Fruit fly (Drosophila melanogaster) whole organism, wandering third instar larva: Measurements from ENCODE around the gene alpha-Est5.

ENCODE experiments used
- Abd-B ChIP-seq: fragments of >200 bp; optimal IDR thresholded peaks from 2 replicates; lab custom pipeline; 2017; ENCODE audit warnings: missing biosample characterization, missing genetic modification characterization
- CG32264 ChIP-seq: fragments of 200-800 bp; sonication (Bioruptor generic); optimal IDR thresholded peaks from 2 replicates; lab custom pipeline; 2016; ENCODE audit warnings: missing biosample characterization, missing genetic modification characterization
- CG9705 ChIP-seq: fragments of 200-800 bp; sonication (Bioruptor generic); optimal IDR thresholded peaks from 2 replicates; lab custom pipeline; 2018; ENCODE audit warnings: missing biosample characterization, mild to moderate bottlenecking, missing genetic modification characterization
- CrebA ChIP-seq: fragments of 200-800 bp; sonication (Bioruptor generic); optimal IDR thresholded peaks from 2 replicates; lab custom pipeline; 2016; ENCODE audit warnings: missing biosample characterization, mild to moderate bottlenecking, missing genetic modification characterization, borderline replicate concordance
- Dfd ChIP-seq: fragments of >200 bp; optimal IDR thresholded peaks from 2 replicates; lab custom pipeline; 2017; ENCODE audit warnings: missing biosample characterization, missing genetic modification characterization
- Dif ChIP-seq: fragments of 200-275, 200-300 bp; sonication (Bioruptor generic); optimal IDR thresholded peaks from 2 replicates; lab custom pipeline; 2018; ENCODE audit warnings: missing biosample characterization, missing genetic modification characterization; ENCODE audit not compliant: partially characterized antibody
- GATAd ChIP-seq: sonication (Bioruptor generic); optimal IDR thresholded peaks from 2 replicates; lab custom pipeline; 2016; ENCODE audit warnings: missing biosample characterization, missing genetic modification characterization
- HLH106 ChIP-seq: fragments of 200-800 bp; optimal IDR thresholded peaks from 3 replicates; lab custom pipeline; 2019; ENCODE audit warnings: missing biosample characterization, mild to moderate bottlenecking, missing genetic modification characterization, moderate library complexity
- Hnf4 ChIP-seq: fragments of 200-800 bp; sonication (Bioruptor generic); optimal IDR thresholded peaks from 2 replicates; lab custom pipeline; 2016; ENCODE audit warnings: missing biosample characterization, mild to moderate bottlenecking, missing genetic modification characterization
- Hr78 ChIP-seq: fragments of >200 bp; optimal IDR thresholded peaks from 2 replicates; lab custom pipeline; 2017; ENCODE audit warnings: missing biosample characterization, missing genetic modification characterization
- Hr83 ChIP-seq: fragments of 200-300 bp; sonication (Bioruptor generic); optimal IDR thresholded peaks from 2 replicates; lab custom pipeline; 2016; ENCODE audit warnings: missing biosample characterization, mild to moderate bottlenecking, missing genetic modification characterization, moderate library complexity; ENCODE audit not compliant: poor library complexity, severe bottlenecking
- Jra ChIP-seq: sonication (Bioruptor generic); optimal IDR thresholded peaks from 2 replicates; lab custom pipeline; 2016; ENCODE audit warnings: missing biosample characterization, missing genetic modification characterization
- Mio ChIP-seq: sonication (Bioruptor generic); optimal IDR thresholded peaks from 2 replicates; lab custom pipeline; 2016; ENCODE audit warnings: missing biosample characterization, missing genetic modification characterization
- Myc ChIP-seq: fragments of >200 bp; optimal IDR thresholded peaks from 2 replicates; lab custom pipeline; 2017
- N ChIP-seq: fragments of >200 bp; optimal IDR thresholded peaks from 2 replicates; lab custom pipeline; 2018; ENCODE audit warnings: missing biosample characterization, missing external identifiers, missing genetic modification characterization
- OdsH ChIP-seq: fragments of 200-800 bp; sonication (Bioruptor generic); optimal IDR thresholded peaks from 2 replicates; lab custom pipeline; 2016; ENCODE audit warnings: missing biosample characterization, mild to moderate bottlenecking, missing genetic modification characterization
- Rel ChIP-seq, 2 experiments: fragments of 200-800 bp; sonication (Bioruptor generic) in 1 of 2; optimal IDR thresholded peaks; 2 replicates in 1 of 2; 3 replicates in 1 of 2; lab custom pipeline; 2016 to 2019; ENCODE audit warnings: mild to moderate bottlenecking in 2 of 2, missing biosample characterization in 2 of 2, missing genetic modification characterization in 2 of 2, moderate library complexity in 1 of 2
- Sp1 ChIP-seq: fragments of 200-800 bp; sonication (Bioruptor generic); optimal IDR thresholded peaks from 3 replicates; lab custom pipeline; 2019; ENCODE audit warnings: missing biosample characterization, mild to moderate bottlenecking, missing genetic modification characterization, moderate library complexity
- Vsx2 ChIP-seq: fragments of 200-300, 225-300 bp; sonication (Bioruptor generic); optimal IDR thresholded peaks from 2 replicates; lab custom pipeline; 2018; ENCODE audit warnings: missing biosample characterization, missing genetic modification characterization; ENCODE audit not compliant: partially characterized antibody
- br ChIP-seq: fragments of 200-800 bp; sonication (Bioruptor generic); optimal IDR thresholded peaks from 2 replicates; lab custom pipeline; 2016; ENCODE audit warnings: missing biosample characterization, missing genetic modification characterization
- brk ChIP-seq: fragments of 200-800 bp; sonication (Bioruptor generic); optimal IDR thresholded peaks from 2 replicates; lab custom pipeline; 2016; ENCODE audit warnings: missing biosample characterization, mild to moderate bottlenecking, missing genetic modification characterization
- dl ChIP-seq, 2 experiments: fragments of 175-275, 200-275 bp in 1 of 2; fragments of 200-275 bp in 1 of 2; sonication (Bioruptor generic); optimal IDR thresholded peaks; lab custom pipeline; 2018; ENCODE audit warnings: mild to moderate bottlenecking in 2 of 2, missing biosample characterization in 2 of 2, missing genetic modification characterization in 2 of 2, moderate library complexity in 2 of 2; ENCODE audit not compliant: partially characterized antibody in 2 of 2, insufficient read depth in 1 of 2
- dmrt93B ChIP-seq: fragments of 200-800 bp; sonication (Bioruptor generic); optimal IDR thresholded peaks from 2 replicates; lab custom pipeline; 2018; ENCODE audit warnings: missing biosample characterization, mild to moderate bottlenecking, missing genetic modification characterization
- dsf ChIP-seq: sonication (Bioruptor generic); optimal IDR thresholded peaks from 2 replicates; lab custom pipeline; 2016; ENCODE audit warnings: missing biosample characterization, missing genetic modification characterization, borderline replicate concordance
- ey ChIP-seq: fragments of 200-800 bp; sonication (Bioruptor generic); optimal IDR thresholded peaks from 2 replicates; lab custom pipeline; 2016; ENCODE audit warnings: missing biosample characterization, missing genetic modification characterization
- foxo ChIP-seq, 2 experiments: fragments of 200-800 bp; sonication (Bioruptor generic); optimal IDR thresholded peaks; 2 replicates in 1 of 2; 3 replicates in 1 of 2; lab custom pipeline; 2016 to 2017; ENCODE audit warnings: missing biosample characterization in 2 of 2, missing genetic modification characterization in 2 of 2
- fru ChIP-seq: fragments of 200-800 bp; sonication (Bioruptor generic); optimal IDR thresholded peaks from 3 replicates; lab custom pipeline; 2016; ENCODE audit warnings: missing biosample characterization, mild to moderate bottlenecking, missing genetic modification characterization
- h ChIP-seq: fragments of 200-800 bp; sonication (Bioruptor generic); optimal IDR thresholded peaks from 3 replicates; lab custom pipeline; 2016; ENCODE audit warnings: missing biosample characterization, mild to moderate bottlenecking, missing genetic modification characterization
- jim ChIP-seq: fragments of 175-275, 200-325 bp; sonication (Bioruptor generic); optimal IDR thresholded peaks from 2 replicates; lab custom pipeline; 2016; ENCODE audit warnings: missing biosample characterization, mild to moderate bottlenecking, missing genetic modification characterization
- lola ChIP-seq: fragments of >200 bp; optimal IDR thresholded peaks from 2 replicates; lab custom pipeline; 2017; ENCODE audit warnings: missing biosample characterization, missing genetic modification characterization
- pan ChIP-seq: fragments of >200 bp; optimal IDR thresholded peaks from 2 replicates; lab custom pipeline; 2017
- psq ChIP-seq: fragments of 200-800 bp; sonication (Bioruptor generic); optimal IDR thresholded peaks from 3 replicates; lab custom pipeline; 2017; ENCODE audit warnings: missing biosample characterization, mild to moderate bottlenecking, missing genetic modification characterization, moderate library complexity
- rgr ChIP-seq: fragments of 200-800 bp; sonication (Bioruptor generic); optimal IDR thresholded peaks from 3 replicates; lab custom pipeline; 2016; ENCODE audit warnings: missing biosample characterization, mild to moderate bottlenecking, missing genetic modification characterization
- sage ChIP-seq: fragments of 200-800 bp; sonication (Bioruptor generic); optimal IDR thresholded peaks from 2 replicates; lab custom pipeline; 2016; ENCODE audit warnings: missing biosample characterization, mild to moderate bottlenecking, missing genetic modification characterization
- sv ChIP-seq: fragments of 200-800 bp; sonication (Bioruptor generic); optimal IDR thresholded peaks from 3 replicates; lab custom pipeline; 2016; ENCODE audit warnings: missing biosample characterization, missing genetic modification characterization
- tai ChIP-seq: sonication (Bioruptor generic); optimal IDR thresholded peaks from 2 replicates; lab custom pipeline; 2016; ENCODE audit warnings: missing biosample characterization, missing genetic modification characterization
- usp ChIP-seq: fragments of >200 bp; optimal IDR thresholded peaks from 2 replicates; lab custom pipeline; 2017; ENCODE audit warnings: missing biosample characterization, missing genetic modification characterization
- woc ChIP-seq: sonication (Bioruptor generic); optimal IDR thresholded peaks from 2 replicates; lab custom pipeline; 2016; ENCODE audit warnings: missing biosample characterization, mild to moderate bottlenecking, missing genetic modification characterization

Gene alpha-Est5

dm6 chr3R:7500513-7500912, 35.7 kb downstream of the alpha-Est5 start:
- TF ChIP-seq h (GFP tag; lab: Kevin White, UChicago) = peak; percentile 33
- TF ChIP-seq foxo (GFP tag; optimal IDR thresholded peaks at IDR 0.05; lab: Kevin White, UChicago) = no peak
- TF ChIP-seq fru (GFP tag; lab: Kevin White, UChicago) = no peak
- TF ChIP-seq dmrt93B (GFP tag; lab: Kevin White, UChicago) = no peak
- TF ChIP-seq rgr (GFP tag; lab: Kevin White, UChicago) = peak; percentile 31
- TF ChIP-seq lola (GFP tag; lab: Kevin White, UChicago) = no peak
- TF ChIP-seq CG9705 (GFP tag; lab: Kevin White, UChicago) = no peak
- no peak for TF ChIP-seq N
- no peak for TF ChIP-seq dsf (GFP tag; lab: Kevin White, UChicago)

dm6 chr3R:7499488-7499887, 36.7 kb downstream of the alpha-Est5 start:
- TF ChIP-seq Myc (lab: Kevin White, UChicago) (no peak), Abd-B (GFP tag; lab: Kevin White, UChicago) (no peak), Dif (GFP tag; lab: Kevin White, UChicago) (no peak), Hr78 (GFP tag; lab: Kevin White, UChicago) (no peak), sv (GFP tag; lab: Kevin White, UChicago) (no peak), Sp1 (GFP tag; lab: Kevin White, UChicago) (no peak), OdsH (no peak), CG9705 (GFP tag; lab: Kevin White, UChicago) (no peak), Hnf4 (GFP tag; lab: Kevin White, UChicago) (no peak), Rel (GFP tag; optimal IDR thresholded peaks at IDR 0.05; lab: Kevin White, UChicago) (no peak), Rel (tag; optimal IDR thresholded peaks at IDR 0.05; lab: Kevin White, UChicago) (no peak), Vsx2 (GFP tag; lab: Kevin White, UChicago) (no peak), dmrt93B (GFP tag; lab: Kevin White, UChicago) (no peak), pan (lab: Kevin White, UChicago) (no peak), N (no peak), CG32264 (GFP tag; lab: Kevin White, UChicago) (no peak), Hr83 (no peak), rgr (GFP tag; lab: Kevin White, UChicago) (no peak), tai (no peak)

DNA sequence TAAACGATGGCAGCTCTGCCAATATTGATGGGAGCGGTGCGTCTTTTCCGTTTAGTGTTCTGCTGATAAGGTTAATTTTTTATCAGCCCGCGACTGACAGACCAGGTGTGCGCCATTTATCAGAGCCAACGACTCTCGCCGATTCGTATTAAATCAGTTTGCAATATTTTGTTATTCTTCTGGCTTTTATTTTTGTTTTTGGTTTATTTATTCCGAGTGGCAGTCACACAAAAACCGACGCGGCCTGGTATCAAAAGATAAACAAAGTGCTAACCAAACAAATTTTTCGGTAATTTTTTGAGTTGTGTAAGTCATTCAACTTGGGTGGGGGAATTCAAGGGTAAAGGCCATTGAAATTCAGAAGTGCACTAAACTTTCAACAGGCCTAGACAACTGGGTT, 38.7 kb downstream of the alpha-Est5 start:
- TF ChIP-seq OdsH = peak; percentile 25
- no peak for TF ChIP-seq tai
- peak; percentile 16 for TF ChIP-seq Sp1 (GFP tag; lab: Kevin White, UChicago)
- no peak for TF ChIP-seq psq
- TF ChIP-seq Hr83 = no peak
- no peak for TF ChIP-seq lola (GFP tag; lab: Kevin White, UChicago)
- no peak for TF ChIP-seq Dif (GFP tag; lab: Kevin White, UChicago)
- TF ChIP-seq fru (GFP tag; lab: Kevin White, UChicago) = no peak
- TF ChIP-seq Jra (GFP tag; lab: Kevin White, UChicago) = no peak
- TF ChIP-seq Mio (GFP tag; lab: Kevin White, UChicago) = no peak
- TF ChIP-seq ey (GFP tag; lab: Kevin White, UChicago) = no peak
- TF ChIP-seq N = no peak
- no peak for TF ChIP-seq sv (GFP tag; lab: Kevin White, UChicago)
- no peak for TF ChIP-seq CG9705 (GFP tag; lab: Kevin White, UChicago)
- no peak for TF ChIP-seq brk (GFP tag; lab: Kevin White, UChicago)
- TF ChIP-seq usp (GFP tag; lab: Kevin White, UChicago) = no peak
- peak; percentile 41 for TF ChIP-seq CrebA (GFP tag; lab: Kevin White, UChicago)
- no peak for TF ChIP-seq foxo (GFP tag; optimal IDR thresholded peaks at IDR 0.05; lab: Kevin White, UChicago)
- TF ChIP-seq Rel (GFP tag; optimal IDR thresholded peaks at IDR 0.05; lab: Kevin White, UChicago) = peak; percentile 18
- TF ChIP-seq Rel (tag; optimal IDR thresholded peaks at IDR 0.05; lab: Kevin White, UChicago) = peak; percentile 74
- TF ChIP-seq Vsx2 (GFP tag; lab: Kevin White, UChicago) = no peak
- TF ChIP-seq Hr78 (GFP tag; lab: Kevin White, UChicago) = no peak
- no peak for TF ChIP-seq pan (lab: Kevin White, UChicago)
- no peak for TF ChIP-seq dl (GFP tag; optimal IDR thresholded peaks at IDR 0.05; lab: Kevin White, UChicago; ENCODE audit: insufficient read depth in 1 of 2, partially characterized antibody in 2 of 2)
- no peak for TF ChIP-seq jim (GFP tag; lab: Kevin White, UChicago)
- no peak for TF ChIP-seq dsf (GFP tag; lab: Kevin White, UChicago)
- peak; percentile 56 for TF ChIP-seq h (GFP tag; lab: Kevin White, UChicago)
- no peak for TF ChIP-seq sage (GFP tag; lab: Kevin White, UChicago)
- TF ChIP-seq rgr (GFP tag; lab: Kevin White, UChicago) = no peak
- TF ChIP-seq CG32264 (GFP tag; lab: Kevin White, UChicago) = no peak
- TF ChIP-seq woc (GFP tag; lab: Kevin White, UChicago) = no peak
- no peak for TF ChIP-seq HLH106
- no peak for TF ChIP-seq dmrt93B (GFP tag; lab: Kevin White, UChicago)
- TF ChIP-seq br (GFP tag; lab: Kevin White, UChicago) = peak; percentile 33
- no peak for TF ChIP-seq Myc (lab: Kevin White, UChicago)
- no peak for TF ChIP-seq Abd-B (GFP tag; lab: Kevin White, UChicago)
- TF ChIP-seq Hnf4 (GFP tag; lab: Kevin White, UChicago) = no peak
- TF ChIP-seq Dfd = no peak
- no peak for TF ChIP-seq GATAd (GFP tag; lab: Kevin White, UChicago)
- TF ChIP-seq, all 38 proteins: peak for 6
